Worm (Caenorhabditis elegans): ENCODE measurements around the gene F35A5.8.

- TF ChIP-seq pqm-1 (tag; optimal IDR thresholded peaks at IDR 0.05) (no peak), zag-1 (tag; optimal IDR thresholded peaks at IDR 0.05) (no peak), lsy-2 (tag; optimal IDR thresholded peaks at IDR 0.05) (peak in 1 of 2 experiments; percentile 52), nhr-12 (tag; optimal IDR thresholded peaks at IDR 0.05) (no peak), ztf-11 (tag; optimal IDR thresholded peaks at IDR 0.05) (no peak), nhr-77 (tag; optimal IDR thresholded peaks at IDR 0.05) (no peak), nhr-11 (tag; optimal IDR thresholded peaks at IDR 0.05) (no peak), fkh-10 (GFP tag; optimal IDR thresholded peaks at IDR 0.05) (no peak), rnt-1 (tag; optimal IDR thresholded peaks at IDR 0.05) (no peak), pag-3 (tag; optimal IDR thresholded peaks at IDR 0.05; ENCODE audit: borderline replicate concordance, insufficient read depth) (no peak), lin-13 (GFP tag; optimal IDR thresholded peaks at IDR 0.05) (no peak), efl-1 (optimal IDR thresholded peaks at IDR 0.05) (no peak), efl-1 (GFP tag; optimal IDR thresholded peaks at IDR 0.05 in 1 of 2) (no peak)
Measured at ce11 chrX:3829605-3830004, 26.3 kb upstream of the F35A5.8 start.

Measured in whole organism, L1 larva.